Worm (Caenorhabditis elegans) whole organism, midembryonic: ENCODE results near the gene frpr-4.

Experiments
- T22C8.4 ChIP-seq: fragments of 200-800 bp; sonication (Bioruptor generic); IDR thresholded peaks from 2 replicates; pipeline ENCODE4 v1.3.6; 2022; ENCODE audit warnings: missing genetic modification characterization, missing compliant biosample characterization
- cog-1 ChIP-seq: sonication (generic microtip); optimal IDR thresholded peaks from 2 replicates; lab custom pipeline; 2016; ENCODE audit warnings: missing genetic modification characterization, missing compliant biosample characterization
- flt-1 ChIP-seq: fragments of 200-800 bp; sonication (Bioruptor generic); IDR thresholded peaks from 2 replicates; pipeline ENCODE4 v1.3.6; 2022; ENCODE audit warnings: missing genetic modification characterization, missing compliant biosample characterization
- klf-2 ChIP-seq: fragments of 200-800 bp; sonication (Bioruptor generic); conservative IDR thresholded peaks from 2 replicates; pipeline ENCODE4 v1.3.6; 2022; ENCODE audit warnings: missing genetic modification reagents, missing genetic modification characterization, missing compliant biosample characterization
- med-1 ChIP-seq: sonication (generic microtip); optimal IDR thresholded peaks from 2 replicates; lab custom pipeline; 2017; ENCODE audit warnings: missing genetic modification characterization, mild to moderate bottlenecking, missing compliant biosample characterization, antibody characterized with exemption, missing genetic modification reagents; ENCODE audit not compliant: insufficient read depth
- ref-1 ChIP-seq: fragments of 200-800 bp; sonication (Bioruptor generic); conservative IDR thresholded peaks from 2 replicates; pipeline ENCODE4 v1.3.6; 2022; ENCODE audit warnings: missing genetic modification reagents, missing genetic modification characterization, missing compliant biosample characterization
- tab-1 ChIP-seq: fragments of 200-800 bp; sonication (Bioruptor generic); IDR thresholded peaks from 2 replicates; pipeline ENCODE4 v1.3.6; 2022; ENCODE audit warnings: missing genetic modification characterization, missing compliant biosample characterization
- ztf-23 ChIP-seq: fragments of 200-800 bp; sonication (Bioruptor generic); IDR thresholded peaks from 2 replicates; pipeline ENCODE4 v1.3.6; 2022; ENCODE audit warnings: missing genetic modification reagents, missing genetic modification characterization, missing compliant biosample characterization
- ztf-29 ChIP-seq: fragments of 200-800 bp; sonication (Bioruptor generic); IDR thresholded peaks from 2 replicates; pipeline ENCODE4 v1.3.6; 2022; ENCODE audit warnings: missing genetic modification reagents, missing genetic modification characterization, missing compliant biosample characterization

Gene frpr-4

DNA sequence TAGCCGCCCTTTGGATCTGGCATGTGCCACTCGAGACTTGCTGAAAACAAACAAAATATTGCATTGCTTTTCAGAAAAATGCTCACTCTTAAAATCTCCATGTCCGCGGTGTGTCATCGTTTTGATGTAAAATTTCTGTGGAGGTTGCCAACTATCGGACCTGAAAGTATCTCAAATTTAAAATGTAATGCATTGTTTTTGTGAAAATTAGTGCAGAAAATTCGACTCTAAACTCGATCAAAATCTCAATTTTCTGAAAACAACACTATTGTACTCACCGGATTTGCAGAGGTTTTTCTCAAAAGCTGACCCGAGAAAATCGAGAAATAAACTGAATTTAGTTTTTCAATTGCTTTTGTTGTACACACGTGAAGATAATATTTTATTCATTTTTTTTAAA lies 13.8 kb downstream of the frpr-4 start, which contains the start of gene T16D1.1:
Gene T16D1.1 (minus strand): TSS at position 101 of the 400 bp plus-strand sequence.
- TF ChIP-seq ztf-29 (GFP tag; lab: Robert Waterston, UW) (no peak), ztf-23 (GFP tag; lab: Robert Waterston, UW) (no peak), tab-1 (GFP tag; lab: Robert Waterston, UW) (no peak), ref-1 (GFP tag; lab: Robert Waterston, UW) (no peak), T22C8.4 (no peak), flt-1 (no peak), klf-2 (GFP tag; lab: Robert Waterston, UW) (no peak), cog-1 (no peak), med-1 (GFP tag; lab: Kevin White, UChicago) (no peak)

DNA sequence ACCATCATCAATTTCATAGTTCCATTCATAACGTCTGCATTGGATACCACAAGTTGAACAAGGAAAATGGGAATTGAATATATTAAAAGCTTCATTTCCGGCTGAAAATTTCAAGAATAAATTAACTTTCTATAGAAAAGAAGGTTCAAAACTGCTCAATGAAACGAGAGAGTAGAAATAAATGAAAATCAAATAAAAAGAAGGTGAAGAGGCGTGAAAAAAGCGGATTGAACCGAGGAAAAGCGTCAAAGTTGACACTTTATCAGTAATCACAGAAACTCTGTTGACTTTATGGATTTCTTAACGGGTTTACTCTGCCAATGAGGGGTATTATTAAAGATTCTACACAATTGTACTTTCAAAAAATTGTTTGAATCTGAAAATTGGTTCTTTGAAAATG lies 17.0 kb downstream of the frpr-4 start, which contains the start of gene pho-4:
Gene pho-4 (minus strand): TSS at position 101 of the 400 bp plus-strand sequence.
- TF ChIP-seq tab-1 (GFP tag; lab: Robert Waterston, UW) = no peak

DNA sequence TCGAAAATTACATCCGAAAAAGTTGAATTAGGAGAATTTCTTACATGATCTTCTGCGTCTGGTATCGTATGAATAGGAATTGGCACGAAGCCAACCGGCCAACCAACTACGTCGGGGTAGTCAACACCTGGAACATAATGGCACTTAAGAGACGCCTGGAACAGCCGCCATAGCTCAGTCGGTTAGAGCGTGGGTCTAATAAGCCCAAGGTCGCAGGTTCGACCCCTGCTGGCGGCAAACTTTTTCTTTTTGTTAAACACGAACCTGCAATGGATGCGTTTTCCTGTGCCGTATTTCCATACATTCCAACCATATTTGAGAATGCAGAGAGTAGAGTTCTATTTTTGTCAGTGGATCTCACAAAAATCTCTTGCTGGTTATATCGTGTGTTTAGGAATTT lies 17.6 kb downstream of the frpr-4 start:
- 0 out of 2 replicates have a peak, but pooled peaks have one; percentile 15 for TF ChIP-seq ref-1 (GFP tag; lab: Robert Waterston, UW)
- peak; percentile 72 for TF ChIP-seq flt-1
- peak; percentile 62; the same call in 1 of the 2 replicates for TF ChIP-seq ztf-29 (GFP tag; lab: Robert Waterston, UW)
- no peak for TF ChIP-seq T22C8.4
- TF ChIP-seq ztf-23 (GFP tag; lab: Robert Waterston, UW) = peak; percentile 56; the same call in 1 of the 2 replicates

DNA sequence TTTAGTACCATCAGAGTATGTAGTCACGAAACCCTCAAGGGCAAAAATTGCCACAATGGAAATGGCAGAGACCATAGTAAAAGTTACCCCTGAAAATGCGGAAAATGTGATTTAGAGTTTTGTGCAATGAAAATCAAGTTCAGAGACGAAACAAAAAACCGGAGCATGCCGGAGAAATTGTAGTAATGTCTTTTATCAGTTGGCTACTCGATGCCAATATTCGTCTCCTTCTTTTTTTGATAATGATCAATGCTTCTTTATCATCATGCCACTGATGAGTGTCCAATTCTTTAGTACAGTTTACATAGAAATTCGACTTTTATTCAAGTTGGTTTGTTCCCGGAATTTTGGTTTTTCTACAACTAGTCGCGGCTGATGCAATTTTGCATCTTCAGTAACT lies 19.6 kb downstream of the frpr-4 start, which contains the start of gene pho-1:
Gene pho-1 (minus strand): TSS at position 89 of the 400 bp plus-strand sequence.
- TF ChIP-seq ztf-23 (GFP tag; lab: Robert Waterston, UW) (no peak), T22C8.4 (no peak), tab-1 (GFP tag; lab: Robert Waterston, UW) (no peak), ref-1 (GFP tag; lab: Robert Waterston, UW) (no peak), ztf-29 (GFP tag; lab: Robert Waterston, UW) (no peak), cog-1 (no peak), flt-1 (no peak), med-1 (GFP tag; lab: Kevin White, UChicago) (no peak), klf-2 (GFP tag; lab: Robert Waterston, UW) (no peak)

DNA sequence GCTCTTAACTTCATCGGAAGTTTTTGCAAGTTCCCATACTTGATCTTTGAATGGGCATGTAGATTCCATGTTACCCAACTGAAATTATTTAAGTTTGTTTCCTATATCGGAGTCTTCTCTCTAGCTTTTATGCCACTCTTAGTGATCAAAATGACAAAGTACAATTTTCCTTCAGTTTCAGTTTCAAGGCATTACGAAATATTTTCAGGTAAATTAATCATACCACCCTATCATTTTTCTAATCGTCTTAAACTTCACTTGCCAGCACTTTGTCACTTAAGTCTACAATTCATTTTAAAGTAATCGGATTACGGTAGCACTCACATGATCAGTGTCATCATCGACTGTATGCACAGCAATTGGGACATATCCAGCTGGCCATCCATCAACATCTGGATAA lies 20.6 kb downstream of the frpr-4 start:
- no peak for TF ChIP-seq ztf-23 (GFP tag; lab: Robert Waterston, UW)
- no peak for TF ChIP-seq klf-2 (GFP tag; lab: Robert Waterston, UW)
- TF ChIP-seq ref-1 (GFP tag; lab: Robert Waterston, UW) = no peak
- no peak for TF ChIP-seq flt-1
- no peak for TF ChIP-seq tab-1 (GFP tag; lab: Robert Waterston, UW)
- no peak for TF ChIP-seq cog-1
- TF ChIP-seq med-1 (GFP tag; lab: Kevin White, UChicago) = no peak
- no peak for TF ChIP-seq ztf-29 (GFP tag; lab: Robert Waterston, UW)
- TF ChIP-seq T22C8.4 = no peak

DNA sequence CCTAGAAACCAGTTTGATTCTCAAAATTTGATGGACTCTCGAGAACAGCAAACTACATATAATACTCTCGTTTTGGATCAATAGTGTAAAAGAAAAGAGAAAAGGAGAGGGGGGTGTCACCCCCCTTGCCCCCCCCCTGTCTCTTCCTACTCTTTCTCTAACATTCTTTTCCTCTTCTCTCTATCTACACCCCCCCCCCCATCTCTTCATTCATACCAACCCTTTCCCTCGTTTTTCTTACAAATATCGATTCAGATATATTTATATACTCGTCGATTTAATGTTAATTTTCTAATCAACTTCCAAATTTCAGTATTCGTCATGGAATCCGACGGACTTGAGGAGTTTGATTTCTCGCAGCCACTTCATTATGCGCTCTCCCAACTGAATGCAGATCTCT lies 24.2 kb downstream of the frpr-4 start, which contains the start of gene EGAP2.1:
Gene EGAP2.1 (plus strand): TSS at position 301 of the 400 bp plus-strand sequence.
- 0 out of 2 replicates have a peak, but pooled peaks have one; percentile 34 for TF ChIP-seq T22C8.4
- peak; percentile 49; the same call in 1 of the 2 replicates for TF ChIP-seq flt-1
- TF ChIP-seq ref-1 (GFP tag; lab: Robert Waterston, UW) = no peak

DNA sequence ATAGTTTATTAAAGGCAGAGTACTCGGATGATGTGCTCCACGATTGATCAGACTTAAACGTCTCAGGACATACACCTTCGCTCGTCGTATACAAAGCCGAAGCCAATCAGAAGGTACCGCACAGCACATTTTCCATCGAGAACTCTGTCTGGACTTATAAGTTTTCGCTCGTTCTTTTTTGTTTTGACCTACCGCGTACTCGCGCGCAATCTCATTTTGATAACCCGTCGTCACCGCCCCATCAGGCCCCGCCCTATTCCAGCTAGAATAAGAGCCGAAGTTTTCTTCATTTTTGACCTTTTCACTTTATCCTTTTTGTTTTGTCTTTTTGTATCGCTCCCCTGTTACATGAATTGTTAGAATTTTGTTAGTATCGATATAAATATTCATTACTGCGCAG lies 25.7 kb downstream of the frpr-4 start, which contains the start of gene EGAP2.2:
Gene EGAP2.2 (plus strand): TSS at position 301 of the 400 bp plus-strand sequence.
- TF ChIP-seq klf-2 (GFP tag; lab: Robert Waterston, UW) = no peak
- TF ChIP-seq ztf-23 (GFP tag; lab: Robert Waterston, UW) = no peak
- TF ChIP-seq cog-1 = no peak
- TF ChIP-seq flt-1 = no peak
- TF ChIP-seq med-1 (GFP tag; lab: Kevin White, UChicago) = no peak
- TF ChIP-seq T22C8.4 = no peak
- TF ChIP-seq tab-1 (GFP tag; lab: Robert Waterston, UW) = no peak
- no peak for TF ChIP-seq ref-1 (GFP tag; lab: Robert Waterston, UW)
- no peak for TF ChIP-seq ztf-29 (GFP tag; lab: Robert Waterston, UW)

DNA sequence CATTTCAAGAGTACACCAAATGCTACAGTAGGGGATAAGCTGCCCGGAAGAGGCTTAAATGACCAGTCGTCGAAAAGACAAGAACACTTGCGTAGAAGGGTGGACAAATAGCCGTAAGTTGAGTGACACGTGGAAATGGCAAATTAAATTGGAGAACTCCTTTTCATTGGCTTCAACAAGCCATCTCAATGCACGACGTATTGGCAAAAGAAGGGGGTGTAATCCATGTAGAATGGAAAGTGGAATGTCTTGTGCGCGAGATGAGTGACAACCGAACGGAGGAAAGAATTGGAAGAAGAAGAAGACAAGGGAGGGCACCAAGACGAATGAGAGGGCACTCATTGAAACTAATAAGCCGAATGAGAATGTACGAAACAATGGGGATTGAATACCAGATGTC lies 26.7 kb downstream of the frpr-4 start:
- TF ChIP-seq ref-1 (GFP tag; lab: Robert Waterston, UW) = no peak
- 0 out of 2 replicates have a peak, but pooled peaks have one; percentile 41 for TF ChIP-seq tab-1 (GFP tag; lab: Robert Waterston, UW)

DNA sequence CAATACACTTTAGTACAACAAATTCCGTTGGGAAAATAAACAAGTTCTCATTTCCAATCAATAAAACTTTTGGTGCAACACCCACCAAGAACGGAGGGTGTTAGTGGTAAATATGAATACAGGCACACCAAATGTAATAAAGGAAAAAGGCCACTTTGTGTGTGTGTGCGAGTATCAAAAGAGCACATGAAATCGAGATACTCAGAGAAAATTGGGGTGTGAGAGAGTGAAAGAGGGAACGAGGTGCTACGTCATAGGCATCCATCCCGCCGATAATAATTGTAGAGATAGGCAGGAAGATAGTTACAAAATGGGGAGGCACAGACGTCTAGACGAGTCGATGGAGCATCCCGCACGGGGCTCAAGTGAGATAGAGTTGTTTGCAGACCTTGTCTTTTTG lies 27.6 kb downstream of the frpr-4 start:
- TF ChIP-seq ztf-23 (GFP tag; lab: Robert Waterston, UW) = no peak
- TF ChIP-seq cog-1 = peak; percentile 16
- 0 out of 2 replicates have a peak, but pooled peaks have one; percentile 30 for TF ChIP-seq flt-1

DNA sequence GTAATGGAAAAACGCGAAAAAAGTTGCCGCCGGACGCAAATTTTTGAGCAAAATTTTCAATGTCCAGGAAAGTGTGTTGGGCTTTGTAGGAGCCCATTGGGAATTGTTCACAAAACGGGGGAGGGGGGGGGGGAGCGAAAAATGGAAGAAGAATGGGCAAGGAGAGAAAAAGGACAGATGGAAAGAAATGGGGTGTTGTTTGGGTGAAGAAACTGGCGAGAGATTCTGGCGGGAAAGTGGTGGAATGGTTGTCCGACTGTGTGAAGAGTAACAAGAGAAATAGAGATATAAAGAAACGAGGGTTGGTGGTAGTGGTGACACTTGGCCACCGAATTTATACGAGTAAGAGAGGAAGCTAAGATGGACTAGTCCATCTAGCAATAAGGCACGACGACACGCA lies 29.0 kb downstream of the frpr-4 start:
- peak; percentile 17; the same call in 1 of the 2 replicates for TF ChIP-seq flt-1
- TF ChIP-seq med-1 (GFP tag; lab: Kevin White, UChicago) = no peak
- TF ChIP-seq ztf-23 (GFP tag; lab: Robert Waterston, UW) = 0 out of 2 replicates have a peak, but pooled peaks have one; percentile 54

DNA sequence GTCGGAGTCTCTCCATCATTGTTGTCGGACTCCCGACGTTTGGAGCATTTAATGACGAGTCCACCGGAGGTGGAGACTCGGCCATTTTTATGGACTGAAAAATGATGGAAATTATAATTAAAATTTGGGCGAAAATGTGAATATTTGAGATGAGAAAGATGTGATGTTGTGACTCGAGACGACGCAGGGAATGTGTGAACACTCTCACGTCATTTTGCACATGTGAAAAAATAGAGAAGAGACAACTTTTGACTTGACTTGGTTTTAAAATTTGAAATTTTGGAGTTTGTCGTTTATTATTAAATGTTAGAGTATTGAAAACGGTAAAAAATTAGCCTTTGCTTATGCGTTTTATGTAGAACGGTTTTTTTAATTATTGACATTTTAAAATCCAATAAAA lies 30.1 kb downstream of the frpr-4 start, which contains the start of gene dsh-1:
Gene dsh-1 (minus strand): TSS at position 101 of the 400 bp plus-strand sequence.
- no peak for TF ChIP-seq cog-1
- TF ChIP-seq ztf-29 (GFP tag; lab: Robert Waterston, UW) = no peak
- TF ChIP-seq T22C8.4 = no peak
- no peak for TF ChIP-seq klf-2 (GFP tag; lab: Robert Waterston, UW)
- no peak for TF ChIP-seq ztf-23 (GFP tag; lab: Robert Waterston, UW)
- TF ChIP-seq tab-1 (GFP tag; lab: Robert Waterston, UW) = no peak
- no peak for TF ChIP-seq ref-1 (GFP tag; lab: Robert Waterston, UW)
- TF ChIP-seq flt-1 = no peak
- no peak for TF ChIP-seq med-1 (GFP tag; lab: Kevin White, UChicago)
